Fruit fly (Drosophila melanogaster): ENCODE measurements around the gene Cyp4d2.

Gene Cyp4d2

DNA sequence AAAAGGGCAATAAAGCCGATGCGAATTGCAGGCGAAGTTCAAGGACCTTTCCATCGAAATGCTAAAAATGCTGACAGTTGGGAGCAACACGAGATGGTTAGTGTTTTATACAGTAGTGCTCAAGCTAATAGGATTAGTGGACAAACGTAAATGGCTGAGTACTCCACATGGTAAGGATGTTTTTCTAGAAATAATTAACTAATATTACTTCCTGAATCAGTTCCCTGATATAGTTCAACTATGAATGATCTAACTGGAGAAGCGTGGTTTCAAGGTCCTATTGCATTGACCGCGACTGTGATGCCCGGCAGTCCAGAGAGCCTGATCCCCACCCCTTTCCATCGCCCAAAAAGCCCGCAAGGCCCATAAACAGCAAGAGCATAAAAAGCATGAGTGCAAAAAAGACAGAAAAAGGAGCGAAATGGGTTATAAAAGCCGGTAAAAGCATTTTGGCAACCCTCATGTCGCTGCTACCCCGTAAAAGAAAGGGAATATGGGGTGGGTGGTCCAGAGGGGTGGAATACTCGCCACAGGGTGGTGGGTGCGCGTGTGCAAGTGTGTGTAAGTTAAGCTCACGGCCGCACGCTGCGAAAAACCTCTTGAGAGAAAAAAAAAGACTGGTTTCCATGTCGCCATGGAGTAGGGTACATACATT is 41.5 kb upstream of the Cyp4d2 start (continued):
- TF ChIP-seq Doc3 (GFP tag; IDR thresholded peaks at IDR 0.05; ENCODE audit: partially characterized antibody) (no peak), BtbVII (GFP tag; optimal IDR thresholded peaks at IDR 0.05) (peak; percentile 26), CG17802 (tag; optimal IDR thresholded peaks at IDR 0.05) (no peak), zfh1 (GFP tag; IDR thresholded peaks at IDR 0.05) (peak; percentile 73), CG17568 (GFP tag; optimal IDR thresholded peaks at IDR 0.05) (peak; percentile 28), shn (GFP tag; optimal IDR thresholded peaks at IDR 0.05) (peak; percentile 13), CG11398 (GFP tag; optimal IDR thresholded peaks at IDR 0.05) (peak; percentile 8), pita (GFP tag; optimal IDR thresholded peaks at IDR 0.05) (no peak), CG6689 (GFP tag; IDR thresholded peaks at IDR 0.05) (peak; percentile 65), B-H2 (GFP tag; optimal IDR thresholded peaks at IDR 0.05) (no peak), zen (tag; optimal IDR thresholded peaks at IDR 0.05) (peak; percentile 39), CG8359 (GFP tag; optimal IDR thresholded peaks at IDR 0.05; ENCODE audit: borderline replicate concordance) (peak; percentile 60), H2.0 (GFP tag; IDR thresholded peaks at IDR 0.05) (peak; percentile 66), Bgb (GFP tag; IDR thresholded peaks at IDR 0.05; ENCODE audit: partially characterized antibody) (no peak), aop (GFP tag; IDR thresholded peaks at IDR 0.05) (no peak), caup (GFP tag; optimal IDR thresholded peaks at IDR 0.05; ENCODE audit: severe bottlenecking) (peak; percentile 49), Hsf (GFP tag; optimal IDR thresholded peaks at IDR 0.05) (peak; percentile 65), CG14860 (GFP tag; IDR thresholded peaks at IDR 0.05; ENCODE audit: partially characterized antibody) (no peak), CG5180 (GFP tag; optimal IDR thresholded peaks at IDR 0.05) (peak; percentile 54), vvl (GFP tag; IDR thresholded peaks at IDR 0.05) (peak; percentile 76), Scr (GFP tag; IDR thresholded peaks at IDR 0.05; ENCODE audit: partially characterized antibody) (no peak), Fer3 (tag; optimal IDR thresholded peaks at IDR 0.05) (peak; percentile 61), nerfin-1 (tag; optimal IDR thresholded peaks at IDR 0.05) (peak; percentile 83), org-1 (GFP tag; optimal IDR thresholded peaks at IDR 0.05) (peak; percentile 51), CG17829 (tag; optimal IDR thresholded peaks at IDR 0.05) (peak; percentile 64), Eip74EF (GFP tag; optimal IDR thresholded peaks at IDR 0.05) (no peak), Atf6 (GFP tag; IDR thresholded peaks at IDR 0.05) (no peak), CG15479 (GFP tag; optimal IDR thresholded peaks at IDR 0.05) (no peak), Camta (GFP tag; optimal IDR thresholded peaks at IDR 0.05) (peak; percentile 16), CG1529 (GFP tag; optimal IDR thresholded peaks at IDR 0.05) (peak; percentile 66), CG11504 (tag; optimal IDR thresholded peaks at IDR 0.05) (peak; percentile 82), NFAT (GFP tag; IDR thresholded peaks at IDR 0.05) (no peak), CG2875 (GFP tag; optimal IDR thresholded peaks at IDR 0.05) (peak; percentile 55), CG8478 (optimal IDR thresholded peaks at IDR 0.05) (no peak), CG2712 (tag; optimal IDR thresholded peaks at IDR 0.05) (peak; percentile 77), tup (GFP tag; optimal IDR thresholded peaks at IDR 0.05) (no peak), CG8924 (tag; optimal IDR thresholded peaks at IDR 0.05) (peak; percentile 76), pzg (GFP tag; optimal IDR thresholded peaks at IDR 0.05) (no peak), CG10565 (GFP tag; optimal IDR thresholded peaks at IDR 0.05) (no peak), sens-2 (GFP tag; IDR thresholded peaks at IDR 0.05) (no peak), Hmx (GFP tag; optimal IDR thresholded peaks at IDR 0.05) (no peak), nom (GFP tag; optimal IDR thresholded peaks at IDR 0.05) (peak; percentile 16), CG11723 (GFP tag; optimal IDR thresholded peaks at IDR 0.05) (peak; percentile 42), Poxn (GFP tag; IDR thresholded peaks at IDR 0.05) (no peak), HHEX (GFP tag; optimal IDR thresholded peaks at IDR 0.05) (peak; percentile 68), CG42726 (GFP tag; IDR thresholded peaks at IDR 0.05; ENCODE audit: partially characterized antibody) (no peak), chinmo (GFP tag; IDR thresholded peaks at IDR 0.05; ENCODE audit: partially characterized antibody) (no peak), CG10321 (GFP tag; IDR thresholded peaks at IDR 0.05) (no peak; the same call in 1 of the 2 replicates), Dad (GFP tag; optimal IDR thresholded peaks at IDR 0.05) (peak; percentile 28)

Measured in whole organism, embryonic.